Worm (Caenorhabditis elegans): ENCODE measurements around the gene clec-165.

- TF ChIP-seq unc-55 (GFP tag; optimal IDR thresholded peaks at IDR 0.05), result no peak
- no peak for TF ChIP-seq tbx-2 (tag; optimal IDR thresholded peaks at IDR 0.05)
- TF ChIP-seq ceh-34 (tag; optimal IDR thresholded peaks at IDR 0.05), result no peak
- TF ChIP-seq unc-86 (tag; optimal IDR thresholded peaks at IDR 0.05), result no peak
- no peak for TF ChIP-seq lin-11 (tag; optimal IDR thresholded peaks at IDR 0.05)
- TF ChIP-seq pqm-1 (tag; optimal IDR thresholded peaks at IDR 0.05), result no peak
- no peak for TF ChIP-seq pag-3 (tag; optimal IDR thresholded peaks at IDR 0.05; ENCODE audit: borderline replicate concordance)
- TF ChIP-seq ztf-16 (tag; optimal IDR thresholded peaks at IDR 0.05), result no peak
Observed at ce11 chrIV:1261930-1262329, 15.2 kb upstream of the clec-165 start.

Data from whole organism, late embryonic.